Worm (Caenorhabditis elegans) whole organism, young adult: Measurements from ENCODE around the gene srd-10.
"Not testable (repeated sequence)": the region's sequence is repeated elsewhere in the genome, so short reads cannot be mapped to it uniquely, and the experiment has no call there.

Experiments used
- attf-3 ChIP-seq: fragments of 200-800 bp; sonication (Bioruptor generic); conservative IDR thresholded peaks from 2 replicates; pipeline ENCODE4 v1.3.6; 2022; ENCODE audit warnings: missing genetic modification reagents, missing genetic modification characterization, missing compliant biosample characterization
- ceh-58 ChIP-seq: fragments of 200-800 bp; sonication (Bioruptor generic); IDR thresholded peaks from 2 replicates; pipeline ENCODE4 v1.3.6; 2022; ENCODE audit warnings: missing genetic modification characterization, missing compliant biosample characterization
- gei-17 ChIP-seq: fragments of 200-800 bp; sonication (Bioruptor generic); optimal IDR thresholded peaks from 2 replicates; lab custom pipeline; 2018; ENCODE audit warnings: mild to moderate bottlenecking, missing genetic modification characterization, missing compliant biosample characterization
- mes-4 ChIP-seq: sonication (generic microtip); optimal IDR thresholded peaks from 2 replicates; lab custom pipeline; 2016; ENCODE audit warnings: missing genotype, missing genetic modification characterization, missing compliant biosample characterization
- nfya-1 ChIP-seq: sonication (generic microtip); optimal IDR thresholded peaks from 2 replicates; lab custom pipeline; 2017; ENCODE audit warnings: antibody characterized with exemption, missing compliant biosample characterization, missing genetic modification characterization, borderline replicate concordance; ENCODE audit not compliant: insufficient read depth
- sdz-38 ChIP-seq: sonication (generic microtip); optimal IDR thresholded peaks from 2 replicates; lab custom pipeline; 2016; ENCODE audit warnings: missing genotype, missing genetic modification characterization, missing compliant biosample characterization
- unc-130 ChIP-seq: sonication (generic microtip); optimal IDR thresholded peaks from 2 replicates; lab custom pipeline; 2016; ENCODE audit warnings: missing genetic modification reagents, missing genetic modification characterization, missing compliant biosample characterization

DNA sequence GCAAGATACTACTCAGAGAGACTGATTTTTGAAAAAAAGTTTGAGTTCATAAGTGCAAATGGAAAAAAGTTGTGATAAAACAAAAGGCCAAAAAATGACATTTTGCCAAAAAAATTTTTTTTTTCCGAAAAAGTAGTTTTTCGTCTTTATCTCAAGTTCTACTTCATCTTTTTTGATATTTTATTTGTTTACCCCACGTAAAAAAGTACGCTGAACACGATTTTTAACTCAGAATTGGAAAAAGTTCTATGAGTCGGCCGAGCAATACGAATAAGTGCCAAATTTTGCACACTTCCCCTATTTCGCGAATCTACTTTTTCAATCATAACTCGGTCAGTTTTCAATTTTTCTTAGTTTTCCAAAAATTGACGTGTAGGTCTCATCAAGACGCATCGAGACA, 4.1 kb downstream of the srd-10 start, which contains the start of gene sru-16:
- not testable (repeated sequence) for TF ChIP-seq ceh-58 (GFP tag; lab: Robert Waterston, UW); gei-17; unc-130 (GFP tag; lab: Kevin White, UChicago); attf-3; mes-4 (tag; lab: Kevin White, UChicago); sdz-38 (tag; lab: Kevin White, UChicago); nfya-1
